Worm (Caenorhabditis elegans) whole organism, mixed stage, embryonic: Measurements from ENCODE around the gene str-233.

Source experiments
- M03D4.4 ChIP-seq: sonication (generic microtip); optimal IDR thresholded peaks from 2 replicates; lab custom pipeline; 2017; ENCODE audit warnings: mild to moderate bottlenecking, missing genetic modification characterization, missing compliant biosample characterization
- bed-3 ChIP-seq: fragments of 200-800 bp; sonication (Bioruptor generic); optimal IDR thresholded peaks from 3 replicates; lab custom pipeline; 2018; ENCODE audit warnings: mild to moderate bottlenecking, missing genetic modification characterization, moderate library complexity, missing compliant biosample characterization
- ceh-39 ChIP-seq: fragments of 150-350 bp; optimal IDR thresholded peaks from 2 replicates; lab custom pipeline; 2014; ENCODE audit warnings: missing biosample characterization, missing genetic modification characterization
- ceh-43 ChIP-seq: fragments of 200-800 bp; sonication (Bioruptor generic); optimal IDR thresholded peaks from 2 replicates; lab custom pipeline; 2018; ENCODE audit warnings: mild to moderate bottlenecking, missing genetic modification characterization, moderate library complexity, missing compliant biosample characterization
- ceh-83 ChIP-seq: fragments of 200-800 bp; sonication (Bioruptor generic); optimal IDR thresholded peaks from 2 replicates; lab custom pipeline; 2018; ENCODE audit warnings: mild to moderate bottlenecking, missing genetic modification characterization, missing compliant biosample characterization
- ces-1 ChIP-seq: fragments of 150-350 bp; optimal IDR thresholded peaks from 2 replicates; lab custom pipeline; 2014; ENCODE audit warnings: missing biosample characterization, missing genetic modification reagents, missing genetic modification characterization
- cnd-1 ChIP-seq: fragments of 200-800 bp; sonication (Bioruptor generic); optimal IDR thresholded peaks from 2 replicates; lab custom pipeline; 2018; ENCODE audit warnings: mild to moderate bottlenecking, missing genetic modification characterization, missing compliant biosample characterization
- drap-1 ChIP-seq: fragments of 200-800 bp; sonication (Bioruptor generic); optimal IDR thresholded peaks from 3 replicates; lab custom pipeline; 2018; ENCODE audit warnings: mild to moderate bottlenecking, missing genetic modification characterization, missing compliant biosample characterization
- elt-1 ChIP-seq: sonication (generic microtip); optimal IDR thresholded peaks from 2 replicates; lab custom pipeline; 2017; ENCODE audit warnings: missing genetic modification characterization, mild to moderate bottlenecking, missing compliant biosample characterization, antibody characterized with exemption, moderate library complexity, borderline replicate concordance; ENCODE audit not compliant: insufficient read depth
- elt-3 ChIP-seq: fragments of 150-350 bp; optimal IDR thresholded peaks from 2 replicates; lab custom pipeline; 2014; ENCODE audit warnings: missing biosample characterization, missing genetic modification characterization
- ham-2 ChIP-seq: fragments of 200-800 bp; sonication (Bioruptor generic); optimal IDR thresholded peaks from 2 replicates; lab custom pipeline; 2018; ENCODE audit warnings: mild to moderate bottlenecking, missing genetic modification characterization, missing compliant biosample characterization
- hlh-1 ChIP-seq: fragments of 150-350 bp; optimal IDR thresholded peaks from 2 replicates; lab custom pipeline; 2014; ENCODE audit warnings: missing biosample characterization, missing genetic modification reagents, missing genetic modification characterization
- lin-13 ChIP-seq: fragments of 150-350 bp; optimal IDR thresholded peaks from 2 replicates; lab custom pipeline; 2014; ENCODE audit warnings: missing biosample characterization, missing genetic modification characterization
- lin-32 ChIP-seq: fragments of 200-800 bp; sonication (Bioruptor generic); optimal IDR thresholded peaks from 2 replicates; lab custom pipeline; 2018; ENCODE audit warnings: mild to moderate bottlenecking, missing genetic modification characterization, missing compliant biosample characterization
- lsy-2 ChIP-seq: fragments of 150-350 bp; optimal IDR thresholded peaks from 2 replicates; lab custom pipeline; 2014; ENCODE audit warnings: missing biosample characterization, missing genetic modification characterization
- mab-5 ChIP-seq: fragments of 150-350 bp; optimal IDR thresholded peaks from 2 replicates; lab custom pipeline; 2014; ENCODE audit warnings: missing biosample characterization, missing genetic modification characterization
- nhr-12 ChIP-seq: fragments of 150-350 bp; optimal IDR thresholded peaks from 2 replicates; lab custom pipeline; 2014; ENCODE audit warnings: missing biosample characterization, missing genetic modification characterization
- nhr-2 ChIP-seq: fragments of 150-350 bp; optimal IDR thresholded peaks from 2 replicates; lab custom pipeline; 2014; ENCODE audit warnings: missing biosample characterization, missing genetic modification characterization
- nhr-237 ChIP-seq: fragments of 150-350 bp; optimal IDR thresholded peaks from 2 replicates; lab custom pipeline; 2014; ENCODE audit warnings: missing biosample characterization, missing genetic modification characterization
- nhr-28 ChIP-seq: fragments of 150-350 bp; optimal IDR thresholded peaks from 2 replicates; lab custom pipeline; 2014; ENCODE audit warnings: missing biosample characterization, missing genetic modification characterization
- nhr-76 ChIP-seq: sonication (generic microtip); optimal IDR thresholded peaks from 2 replicates; lab custom pipeline; 2017; ENCODE audit warnings: missing biosample characterization, missing genetic modification characterization
- pha-4 ChIP-seq: fragments of 150-350 bp; optimal IDR thresholded peaks from 2 replicates; lab custom pipeline; 2018; ENCODE audit warnings: missing biosample characterization, missing genetic modification reagents, missing genetic modification characterization
- sem-2 ChIP-seq: fragments of 200-800 bp; sonication (Bioruptor generic); optimal IDR thresholded peaks from 2 replicates; lab custom pipeline; 2018; ENCODE audit warnings: mild to moderate bottlenecking, missing genetic modification characterization, missing compliant biosample characterization
- snpc-4 ChIP-seq: fragments of 150-350 bp; optimal IDR thresholded peaks from 2 replicates; lab custom pipeline; 2014; ENCODE audit warnings: missing biosample characterization, missing genetic modification characterization
- sptf-1 ChIP-seq: sonication (generic microtip); optimal IDR thresholded peaks from 2 replicates; lab custom pipeline; 2017; ENCODE audit warnings: mild to moderate bottlenecking, missing genetic modification characterization, moderate library complexity, missing compliant biosample characterization
- tbx-8 ChIP-seq: fragments of 200-800 bp; sonication (Bioruptor generic); optimal IDR thresholded peaks from 2 replicates; lab custom pipeline; 2018; ENCODE audit warnings: mild to moderate bottlenecking, missing genetic modification characterization, moderate library complexity, missing compliant biosample characterization
- unc-120 ChIP-seq: sonication (generic microtip); optimal IDR thresholded peaks from 2 replicates; lab custom pipeline; 2017; ENCODE audit warnings: missing genetic modification characterization, missing compliant biosample characterization; ENCODE audit not compliant: poor library complexity, severe bottlenecking
- unc-39 ChIP-seq: fragments of 150-350 bp; optimal IDR thresholded peaks from 2 replicates; lab custom pipeline; 2014; ENCODE audit warnings: missing biosample characterization, missing genetic modification characterization
- unc-62 ChIP-seq: fragments of 150-350 bp; optimal IDR thresholded peaks from 2 replicates; lab custom pipeline; 2014; ENCODE audit warnings: missing biosample characterization, missing genetic modification reagents, missing genetic modification characterization
- zip-8 ChIP-seq: fragments of 150-350 bp; optimal IDR thresholded peaks from 2 replicates; lab custom pipeline; 2014; ENCODE audit warnings: missing biosample characterization, missing genetic modification characterization
- ztf-11 ChIP-seq: fragments of 150-350 bp; optimal IDR thresholded peaks from 2 replicates; lab custom pipeline; 2014; ENCODE audit warnings: missing biosample characterization, missing genetic modification characterization

str-233 gene

DNA sequence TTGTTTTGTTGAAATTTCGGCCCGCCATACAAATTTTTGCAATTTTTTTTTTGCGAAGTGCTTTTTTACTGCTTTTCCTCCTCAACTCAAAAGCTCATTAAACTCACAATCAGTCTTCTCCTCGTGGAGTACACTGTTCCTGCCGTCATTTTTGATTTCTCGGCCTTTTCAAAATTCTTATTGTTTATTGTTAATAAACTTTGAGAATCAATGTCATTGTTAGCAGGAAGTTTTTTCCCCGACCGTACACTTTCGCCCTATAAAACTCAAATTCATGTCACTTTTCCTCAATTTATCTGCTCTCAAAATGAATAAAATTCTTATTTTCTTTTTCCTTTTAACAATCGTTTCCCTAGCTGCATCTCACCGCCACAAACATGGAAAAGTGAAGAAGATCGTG is 33.6 kb downstream of the str-233 start, which contains the start of gene clec-232:
Gene clec-232, plus strand, starts transcription at position 301 of the 400 bp plus-strand sequence.
- TF ChIP-seq pha-4 (tag; lab: Kevin White, UChicago) = no peak
- TF ChIP-seq ztf-11 (tag; lab: Kevin White, UChicago) = no peak
- TF ChIP-seq zip-8 (tag; lab: Kevin White, UChicago) = no peak
- no peak for TF ChIP-seq mab-5 (tag; lab: Kevin White, UChicago)
- no peak for TF ChIP-seq drap-1 (GFP tag; lab: Kevin White, UChicago)
- TF ChIP-seq nhr-28 (tag; lab: Kevin White, UChicago) = no peak
- TF ChIP-seq ham-2 (GFP tag; lab: Kevin White, UChicago) = no peak
- no peak for TF ChIP-seq ceh-43
- no peak for TF ChIP-seq nhr-2 (tag; lab: Kevin White, UChicago)
- no peak for TF ChIP-seq nhr-237 (tag; lab: Kevin White, UChicago)

DNA sequence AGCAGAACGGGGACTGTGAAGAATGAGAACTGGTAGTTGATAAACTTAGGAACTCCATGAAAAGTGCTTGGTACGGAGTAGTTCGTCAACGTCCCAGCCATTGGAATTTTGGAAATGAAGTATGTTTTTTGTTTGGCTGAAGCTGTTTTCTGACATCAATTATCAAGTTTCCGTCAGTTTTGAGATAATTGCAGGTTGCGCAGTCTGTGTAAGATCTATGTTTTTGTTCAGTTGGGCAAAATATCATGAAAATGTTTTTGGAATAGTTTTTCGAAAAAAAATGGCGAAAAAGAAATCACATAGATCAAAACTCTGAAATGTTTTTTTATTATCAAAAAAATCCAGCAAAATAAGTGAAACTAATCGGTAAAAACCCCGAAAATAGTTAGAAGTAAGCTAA is 34.6 kb downstream of the str-233 start, which contains the start of gene sru-22:
Gene sru-22, minus strand, starts transcription at position 101 of the 400 bp plus-strand sequence.
- TF ChIP-seq elt-1 (tag; lab: Kevin White, UChicago) (no peak), M03D4.4 (tag; lab: Kevin White, UChicago) (no peak), cnd-1 (tag; lab: Kevin White, UChicago) (no peak), ceh-43 (no peak), lsy-2 (tag; lab: Kevin White, UChicago) (no peak), sptf-1 (tag; lab: Kevin White, UChicago) (no peak)

DNA sequence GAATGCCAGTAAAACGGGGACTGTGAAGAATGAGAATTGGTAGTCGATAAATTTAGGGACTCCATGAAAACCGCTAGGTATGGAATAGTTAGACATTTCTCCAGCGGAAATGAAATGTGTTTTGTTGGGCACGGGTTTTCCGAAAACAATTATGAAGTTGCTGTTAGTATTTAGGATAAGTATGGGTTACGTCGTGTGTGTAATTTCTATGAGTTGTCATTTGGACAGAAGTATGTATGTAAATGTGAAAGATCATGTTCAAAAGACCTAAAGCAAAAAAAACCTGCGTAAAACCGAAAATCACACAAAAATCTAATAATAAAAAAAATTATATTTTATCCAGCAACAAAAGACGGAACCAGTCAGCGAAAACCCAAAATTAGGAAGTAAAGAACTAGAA is 37.0 kb downstream of the str-233 start, which contains the start of gene sru-23:
Gene sru-23, minus strand, starts transcription at position 101 of the 400 bp plus-strand sequence.
- TF ChIP-seq hlh-1 (no peak), ces-1 (GFP tag; lab: Kevin White, UChicago) (no peak)

DNA sequence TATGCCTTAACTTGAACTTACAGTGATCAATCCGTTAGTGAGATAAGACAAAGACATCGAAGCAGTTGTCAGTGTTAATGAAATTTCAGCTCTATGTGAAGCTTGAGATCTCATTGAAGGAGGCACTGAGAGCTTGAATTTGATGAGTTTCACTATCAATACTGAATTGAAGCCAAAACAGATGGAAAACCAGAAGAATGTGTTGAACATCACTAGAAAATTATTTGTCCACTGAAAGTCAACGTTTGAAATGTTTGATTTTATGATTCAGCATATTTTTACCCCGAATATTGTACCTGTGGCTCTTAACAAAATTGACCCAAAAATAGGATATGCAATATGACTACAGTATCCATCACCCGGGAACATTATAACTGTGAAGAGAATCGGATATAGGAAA is 38.6 kb downstream of the str-233 start:
- TF ChIP-seq unc-39 (no peak), ztf-11 (tag; lab: Kevin White, UChicago) (no peak), hlh-1 (no peak), ceh-39 (tag; lab: Kevin White, UChicago) (no peak), mab-5 (tag; lab: Kevin White, UChicago) (no peak), nhr-12 (tag; lab: Kevin White, UChicago) (no peak), nhr-76 (tag; lab: Kevin White, UChicago) (no peak), elt-3 (tag; lab: Kevin White, UChicago) (no peak), nhr-28 (tag; lab: Kevin White, UChicago) (no peak), sptf-1 (tag; lab: Kevin White, UChicago) (no peak), lin-13 (no peak), snpc-4 (tag; lab: Kevin White, UChicago) (no peak), tbx-8 (GFP tag; lab: Kevin White, UChicago) (no peak), ces-1 (GFP tag; lab: Kevin White, UChicago) (no peak), unc-120 (tag; lab: Kevin White, UChicago) (no peak)

DNA sequence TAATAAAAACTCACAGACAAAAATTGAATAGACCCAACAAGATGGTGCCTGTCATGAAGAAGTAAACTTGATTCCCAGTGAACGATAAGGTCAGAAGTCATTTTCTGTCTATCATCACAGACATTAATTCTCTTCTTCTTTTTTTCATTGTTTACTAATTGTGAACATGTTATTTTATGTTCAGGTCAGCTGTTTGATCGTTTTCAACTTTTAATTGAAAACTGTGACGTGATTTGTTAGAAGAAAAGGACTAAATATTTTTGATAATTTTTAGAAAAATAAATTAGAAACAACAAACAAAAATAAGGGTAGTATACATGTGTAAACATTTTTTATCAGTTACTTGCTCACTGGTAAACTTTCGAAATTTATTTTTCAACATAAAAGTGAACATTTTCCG is 39.8 kb downstream of the str-233 start, which contains the start of gene F36G9.7:
Gene F36G9.7, minus strand, starts transcription at position 101 of the 400 bp plus-strand sequence.
- TF ChIP-seq mab-5 (tag; lab: Kevin White, UChicago) (no peak), sem-2 (GFP tag; lab: Kevin White, UChicago) (no peak), unc-62 (GFP tag; lab: Kevin White, UChicago) (no peak), elt-3 (tag; lab: Kevin White, UChicago) (no peak), bed-3 (no peak), sptf-1 (tag; lab: Kevin White, UChicago) (no peak), nhr-76 (tag; lab: Kevin White, UChicago) (no peak), ceh-39 (tag; lab: Kevin White, UChicago) (no peak), snpc-4 (tag; lab: Kevin White, UChicago) (no peak), unc-39 (no peak), ham-2 (GFP tag; lab: Kevin White, UChicago) (no peak), drap-1 (GFP tag; lab: Kevin White, UChicago) (no peak), ztf-11 (tag; lab: Kevin White, UChicago) (no peak), ceh-43 (no peak), lsy-2 (tag; lab: Kevin White, UChicago) (no peak), nhr-28 (tag; lab: Kevin White, UChicago) (no peak), ces-1 (GFP tag; lab: Kevin White, UChicago) (no peak), lin-13 (no peak), ceh-83 (GFP tag; lab: Kevin White, UChicago) (no peak), lin-32 (GFP tag; lab: Kevin White, UChicago) (no peak)
